Fruit fly (Drosophila melanogaster) whole organism, wandering third instar larva: Measurements from ENCODE around the gene grsm.

ENCODE experiments used
- Abd-B ChIP-seq: fragments of >200 bp; optimal IDR thresholded peaks from 2 replicates; lab custom pipeline; 2017; ENCODE audit warnings: missing biosample characterization, missing genetic modification characterization
- Dfd ChIP-seq: fragments of >200 bp; optimal IDR thresholded peaks from 2 replicates; lab custom pipeline; 2017; ENCODE audit warnings: missing biosample characterization, missing genetic modification characterization
- Dif ChIP-seq: fragments of 200-275, 200-300 bp; sonication (Bioruptor generic); optimal IDR thresholded peaks from 2 replicates; lab custom pipeline; 2018; ENCODE audit warnings: missing biosample characterization, missing genetic modification characterization; ENCODE audit not compliant: partially characterized antibody
- GATAd ChIP-seq: sonication (Bioruptor generic); optimal IDR thresholded peaks from 2 replicates; lab custom pipeline; 2016; ENCODE audit warnings: missing biosample characterization, missing genetic modification characterization
- HLH106 ChIP-seq: fragments of 200-800 bp; optimal IDR thresholded peaks from 3 replicates; lab custom pipeline; 2019; ENCODE audit warnings: missing biosample characterization, mild to moderate bottlenecking, missing genetic modification characterization, moderate library complexity
- Hnf4 ChIP-seq: fragments of 200-800 bp; sonication (Bioruptor generic); optimal IDR thresholded peaks from 2 replicates; lab custom pipeline; 2016; ENCODE audit warnings: missing biosample characterization, mild to moderate bottlenecking, missing genetic modification characterization
- Hr78 ChIP-seq: fragments of >200 bp; optimal IDR thresholded peaks from 2 replicates; lab custom pipeline; 2017; ENCODE audit warnings: missing biosample characterization, missing genetic modification characterization
- Jra ChIP-seq: sonication (Bioruptor generic); optimal IDR thresholded peaks from 2 replicates; lab custom pipeline; 2016; ENCODE audit warnings: missing biosample characterization, missing genetic modification characterization
- Mio ChIP-seq: sonication (Bioruptor generic); optimal IDR thresholded peaks from 2 replicates; lab custom pipeline; 2016; ENCODE audit warnings: missing biosample characterization, missing genetic modification characterization
- OdsH ChIP-seq: fragments of 200-800 bp; sonication (Bioruptor generic); optimal IDR thresholded peaks from 2 replicates; lab custom pipeline; 2016; ENCODE audit warnings: missing biosample characterization, mild to moderate bottlenecking, missing genetic modification characterization
- Rel ChIP-seq, 2 experiments: fragments of 200-800 bp; sonication (Bioruptor generic) in 1 of 2; optimal IDR thresholded peaks; 2 replicates in 1 of 2; 3 replicates in 1 of 2; lab custom pipeline; 2016 to 2019; ENCODE audit warnings: mild to moderate bottlenecking in 2 of 2, missing biosample characterization in 2 of 2, missing genetic modification characterization in 2 of 2, moderate library complexity in 1 of 2
- Sp1 ChIP-seq: fragments of 200-800 bp; sonication (Bioruptor generic); optimal IDR thresholded peaks from 3 replicates; lab custom pipeline; 2019; ENCODE audit warnings: missing biosample characterization, mild to moderate bottlenecking, missing genetic modification characterization, moderate library complexity
- Vsx2 ChIP-seq: fragments of 200-300, 225-300 bp; sonication (Bioruptor generic); optimal IDR thresholded peaks from 2 replicates; lab custom pipeline; 2018; ENCODE audit warnings: missing biosample characterization, missing genetic modification characterization; ENCODE audit not compliant: partially characterized antibody
- br ChIP-seq: fragments of 200-800 bp; sonication (Bioruptor generic); optimal IDR thresholded peaks from 2 replicates; lab custom pipeline; 2016; ENCODE audit warnings: missing biosample characterization, missing genetic modification characterization
- dmrt93B ChIP-seq: fragments of 200-800 bp; sonication (Bioruptor generic); optimal IDR thresholded peaks from 2 replicates; lab custom pipeline; 2018; ENCODE audit warnings: missing biosample characterization, mild to moderate bottlenecking, missing genetic modification characterization
- ey ChIP-seq: fragments of 200-800 bp; sonication (Bioruptor generic); optimal IDR thresholded peaks from 2 replicates; lab custom pipeline; 2016; ENCODE audit warnings: missing biosample characterization, missing genetic modification characterization
- foxo ChIP-seq, 2 experiments: fragments of 200-800 bp; sonication (Bioruptor generic); optimal IDR thresholded peaks; 2 replicates in 1 of 2; 3 replicates in 1 of 2; lab custom pipeline; 2016 to 2017; ENCODE audit warnings: missing biosample characterization in 2 of 2, missing genetic modification characterization in 2 of 2
- fru ChIP-seq: fragments of 200-800 bp; sonication (Bioruptor generic); optimal IDR thresholded peaks from 3 replicates; lab custom pipeline; 2016; ENCODE audit warnings: missing biosample characterization, mild to moderate bottlenecking, missing genetic modification characterization
- h ChIP-seq: fragments of 200-800 bp; sonication (Bioruptor generic); optimal IDR thresholded peaks from 3 replicates; lab custom pipeline; 2016; ENCODE audit warnings: missing biosample characterization, mild to moderate bottlenecking, missing genetic modification characterization
- lola ChIP-seq: fragments of >200 bp; optimal IDR thresholded peaks from 2 replicates; lab custom pipeline; 2017; ENCODE audit warnings: missing biosample characterization, missing genetic modification characterization
- pan ChIP-seq: fragments of >200 bp; optimal IDR thresholded peaks from 2 replicates; lab custom pipeline; 2017
- psq ChIP-seq: fragments of 200-800 bp; sonication (Bioruptor generic); optimal IDR thresholded peaks from 3 replicates; lab custom pipeline; 2017; ENCODE audit warnings: missing biosample characterization, mild to moderate bottlenecking, missing genetic modification characterization, moderate library complexity
- rgr ChIP-seq: fragments of 200-800 bp; sonication (Bioruptor generic); optimal IDR thresholded peaks from 3 replicates; lab custom pipeline; 2016; ENCODE audit warnings: missing biosample characterization, mild to moderate bottlenecking, missing genetic modification characterization
- usp ChIP-seq: fragments of >200 bp; optimal IDR thresholded peaks from 2 replicates; lab custom pipeline; 2017; ENCODE audit warnings: missing biosample characterization, missing genetic modification characterization
- woc ChIP-seq: sonication (Bioruptor generic); optimal IDR thresholded peaks from 2 replicates; lab custom pipeline; 2016; ENCODE audit warnings: missing biosample characterization, mild to moderate bottlenecking, missing genetic modification characterization

grsm gene

dm6 chr3R:12975223-12975622 is 7.7 kb upstream of the grsm start:
- TF ChIP-seq dmrt93B: no peak
- no peak for TF ChIP-seq Hnf4
- no peak for TF ChIP-seq br (GFP tag; lab: Kevin White, UChicago)
- no peak for TF ChIP-seq foxo (GFP tag; optimal IDR thresholded peaks at IDR 0.05; lab: Kevin White, UChicago)
- TF ChIP-seq Dfd (GFP tag; lab: Kevin White, UChicago): peak; percentile 95
- TF ChIP-seq Hr78 (GFP tag; lab: Kevin White, UChicago): no peak
- no peak for TF ChIP-seq GATAd (GFP tag; lab: Kevin White, UChicago)

DNA sequence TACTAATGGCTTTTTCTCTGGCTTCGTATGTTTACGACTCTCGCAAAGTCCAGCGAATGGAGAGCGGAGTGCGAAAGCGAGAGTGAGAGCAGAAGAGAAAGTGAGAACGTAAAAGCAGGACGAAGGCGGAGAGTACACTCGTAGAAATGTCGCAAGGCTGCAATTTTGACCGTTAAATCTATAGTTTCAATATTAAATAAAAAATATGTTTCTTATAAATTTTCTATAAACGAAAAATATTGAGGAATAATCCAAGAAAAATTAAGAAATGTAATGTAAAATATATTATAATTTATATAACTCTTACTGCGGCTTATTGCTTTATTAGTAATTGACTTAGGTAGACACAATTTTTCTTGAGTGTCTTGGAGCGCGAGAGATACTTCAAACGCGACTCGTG is 6.9 kb upstream of the grsm start:
- TF ChIP-seq fru (GFP tag; lab: Kevin White, UChicago) (peak; percentile 33), OdsH (peak; percentile 47), h (GFP tag; lab: Kevin White, UChicago) (no peak), Rel (GFP tag; optimal IDR thresholded peaks at IDR 0.05; lab: Kevin White, UChicago) (no peak), Rel (tag; optimal IDR thresholded peaks at IDR 0.05; lab: Kevin White, UChicago) (no peak), psq (GFP tag; lab: Kevin White, UChicago) (peak; percentile 23), foxo (GFP tag; optimal IDR thresholded peaks at IDR 0.05; lab: Kevin White, UChicago) (peak in 1 of 2 experiments; percentile 53), Hr78 (GFP tag; lab: Kevin White, UChicago) (no peak), Dif (GFP tag; lab: Kevin White, UChicago) (peak; percentile 26), rgr (GFP tag; lab: Kevin White, UChicago) (peak; percentile 1)

dm6 chr3R:12972106-12972505 is 4.6 kb upstream of the grsm start:
- TF ChIP-seq Jra (GFP tag; lab: Kevin White, UChicago): no peak
- TF ChIP-seq Sp1 (GFP tag; lab: Kevin White, UChicago): no peak
- TF ChIP-seq psq (GFP tag; lab: Kevin White, UChicago): no peak
- TF ChIP-seq Hnf4: no peak
- no peak for TF ChIP-seq dmrt93B
- no peak for TF ChIP-seq Dfd (GFP tag; lab: Kevin White, UChicago)
- no peak for TF ChIP-seq Abd-B (GFP tag; lab: Kevin White, UChicago)

DNA sequence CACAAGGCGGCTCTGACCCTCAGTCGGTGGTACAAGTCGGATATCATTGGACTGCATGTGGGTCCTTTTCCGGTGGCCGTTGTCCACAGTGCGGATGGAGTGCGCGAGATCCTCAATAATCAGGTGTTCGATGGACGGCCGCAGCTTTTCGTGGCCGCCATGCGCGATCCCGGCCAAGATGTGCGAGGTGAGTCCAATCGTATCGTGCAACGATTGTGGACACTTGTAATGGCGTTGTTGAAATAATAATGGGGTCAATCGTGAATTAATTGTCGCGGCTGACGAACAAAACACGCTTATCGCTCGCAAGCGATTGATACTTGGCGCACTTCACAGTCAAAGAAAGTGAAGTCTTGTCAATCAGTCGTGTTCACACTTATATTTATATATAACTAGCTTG is 3.5 kb downstream of the grsm start:
- TF ChIP-seq Sp1 (GFP tag; lab: Kevin White, UChicago) (no peak), h (GFP tag; lab: Kevin White, UChicago) (peak; percentile 50)

dm6 chr3R:12963491-12963890 is 4.0 kb downstream of the grsm start, which contains the start of gene Cyp304a1:
Cyp304a1 (plus strand) TSS chr3R:12963791.
- TF ChIP-seq Dif (GFP tag; lab: Kevin White, UChicago) (no peak), Sp1 (GFP tag; lab: Kevin White, UChicago) (no peak), lola (GFP tag; lab: Kevin White, UChicago) (no peak), Vsx2 (GFP tag; lab: Kevin White, UChicago) (no peak), psq (GFP tag; lab: Kevin White, UChicago) (no peak), fru (GFP tag; lab: Kevin White, UChicago) (no peak), OdsH (no peak), rgr (GFP tag; lab: Kevin White, UChicago) (no peak), ey (GFP tag; lab: Kevin White, UChicago) (no peak), Mio (GFP tag; lab: Kevin White, UChicago) (no peak), usp (GFP tag; lab: Kevin White, UChicago) (no peak), pan (lab: Kevin White, UChicago) (no peak), woc (no peak), h (GFP tag; lab: Kevin White, UChicago) (no peak), dmrt93B (no peak)

- TF ChIP-seq dmrt93B (no peak), Vsx2 (GFP tag; lab: Kevin White, UChicago) (no peak), ey (GFP tag; lab: Kevin White, UChicago) (no peak), HLH106 (no peak)
Observed at dm6 chr3R:12962612-12963011, 4.9 kb downstream of the grsm start.
